Worm (Caenorhabditis elegans): ENCODE results near the gene F11A5.15.

F11A5.15 gene

ce11 chrV:16169026-16169425, 49.4 kb downstream of the F11A5.15 start, which contains the start of gene str-111:
Gene str-111, minus strand, starts transcription at chrV:16169126.
- no peak for TF ChIP-seq nfya-1 (tag; optimal IDR thresholded peaks at IDR 0.05; ENCODE audit: borderline replicate concordance, insufficient read depth)
- TF ChIP-seq F37B4.10 (GFP tag; IDR thresholded peaks at IDR 0.05), result no peak
- TF ChIP-seq nhr-80 (tag; optimal IDR thresholded peaks at IDR 0.05), result no peak
- TF ChIP-seq F22D6.2 (tag; optimal IDR thresholded peaks at IDR 0.05), result no peak
- no peak for TF ChIP-seq xnd-1 (tag; optimal IDR thresholded peaks at IDR 0.05)
- no peak for TF ChIP-seq ztf-18 (tag; optimal IDR thresholded peaks at IDR 0.05)
- no peak for TF ChIP-seq ztf-26 (tag; optimal IDR thresholded peaks at IDR 0.05)
- TF ChIP-seq snpc-4 (GFP tag; optimal IDR thresholded peaks at IDR 0.05), result no peak
- no peak for TF ChIP-seq snpc-4 (tag; optimal IDR thresholded peaks at IDR 0.05)
- TF ChIP-seq ztf-6 (GFP tag; IDR thresholded peaks at IDR 0.05), result no peak
- no peak for TF ChIP-seq hmg-1.2 (GFP tag; IDR thresholded peaks at IDR 0.05)
- no peak for TF ChIP-seq ets-4 (GFP tag; optimal IDR thresholded peaks at IDR 0.05)
